Fruit fly (Drosophila melanogaster): ENCODE data around the gene CG10053.

dm6 chr3R:7223972-7224464 lies 22.9 kb upstream of the CG10053 start, which contains the start of gene thw:
- TF ChIP-seq CG3919 (GFP tag; optimal IDR thresholded peaks at IDR 0.05) (no peak), CG6276 (GFP tag; optimal IDR thresholded peaks at IDR 0.05) (no peak), CG8632 (GFP tag; optimal IDR thresholded peaks at IDR 0.05) (no peak), spab (GFP tag; optimal IDR thresholded peaks at IDR 0.05) (no peak), OdsH (GFP tag; optimal IDR thresholded peaks at IDR 0.05) (no peak), CG1621 (tag; optimal IDR thresholded peaks at IDR 0.05) (no peak), svp (GFP tag) (no peak)

Measured in whole organism, prepupa.